Fruit fly (Drosophila melanogaster) Kc167 (cell line): Measurements from ENCODE around the gene Hexim.

Experiments
- Sin3A ChIP-seq: fragments of >200 bp; optimal IDR thresholded peaks from 2 replicates; lab custom pipeline; 2018; ENCODE audit warnings: missing external identifiers
- insv ChIP-seq: fragments of >200 bp; optimal IDR thresholded peaks from 3 replicates; lab custom pipeline; 2018; ENCODE audit warnings: missing external identifiers
- psq ChIP-seq: fragments of >200 bp; optimal IDR thresholded peaks from 2 replicates; lab custom pipeline; 2017; ENCODE audit warnings: missing external identifiers

DNA sequence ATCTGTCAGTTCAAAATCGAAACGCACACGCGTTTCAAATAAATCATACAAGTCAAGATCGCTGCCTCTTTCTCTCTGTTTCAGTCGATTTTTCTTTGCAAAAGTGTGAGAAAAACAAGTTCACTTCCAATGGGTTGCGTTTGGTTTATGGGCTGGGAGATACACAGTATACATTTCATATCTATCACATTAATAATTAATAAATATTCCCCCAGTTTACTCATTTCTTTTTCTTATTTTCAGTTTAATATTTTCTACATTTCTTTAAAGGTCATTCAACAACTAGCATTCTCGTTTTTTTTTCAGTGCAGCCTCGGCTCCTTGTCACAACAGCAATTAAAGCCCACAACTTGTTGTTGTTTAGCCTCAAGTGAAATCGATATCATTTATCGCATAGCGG lies 24.7 kb downstream of the Hexim start:
- TF ChIP-seq Sin3A: no peak
- no peak for TF ChIP-seq psq (lab: Kevin White, UChicago)
- TF ChIP-seq insv (lab: Kevin White, UChicago): no peak
